Fruit fly (Drosophila melanogaster) whole organism, wandering third instar larva: Measurements from ENCODE around the gene Nepl3.
A peak's percentile ranks its signal among the peaks of the same experiment; 100 is the strongest.

Experiments used
- Abd-B ChIP-seq: fragments of >200 bp; optimal IDR thresholded peaks from 2 replicates; lab custom pipeline; 2017; ENCODE audit warnings: missing biosample characterization, missing genetic modification characterization
- CG32264 ChIP-seq: fragments of 200-800 bp; sonication (Bioruptor generic); optimal IDR thresholded peaks from 2 replicates; lab custom pipeline; 2016; ENCODE audit warnings: missing biosample characterization, missing genetic modification characterization
- CG9705 ChIP-seq: fragments of 200-800 bp; sonication (Bioruptor generic); optimal IDR thresholded peaks from 2 replicates; lab custom pipeline; 2018; ENCODE audit warnings: missing biosample characterization, mild to moderate bottlenecking, missing genetic modification characterization
- CrebA ChIP-seq: fragments of 200-800 bp; sonication (Bioruptor generic); optimal IDR thresholded peaks from 2 replicates; lab custom pipeline; 2016; ENCODE audit warnings: missing biosample characterization, mild to moderate bottlenecking, missing genetic modification characterization, borderline replicate concordance
- Dfd ChIP-seq: fragments of >200 bp; optimal IDR thresholded peaks from 2 replicates; lab custom pipeline; 2017; ENCODE audit warnings: missing biosample characterization, missing genetic modification characterization
- Dif ChIP-seq: fragments of 200-275, 200-300 bp; sonication (Bioruptor generic); optimal IDR thresholded peaks from 2 replicates; lab custom pipeline; 2018; ENCODE audit warnings: missing biosample characterization, missing genetic modification characterization; ENCODE audit not compliant: partially characterized antibody
- GATAd ChIP-seq: sonication (Bioruptor generic); optimal IDR thresholded peaks from 2 replicates; lab custom pipeline; 2016; ENCODE audit warnings: missing biosample characterization, missing genetic modification characterization
- HLH106 ChIP-seq: fragments of 200-800 bp; optimal IDR thresholded peaks from 3 replicates; lab custom pipeline; 2019; ENCODE audit warnings: missing biosample characterization, mild to moderate bottlenecking, missing genetic modification characterization, moderate library complexity
- Hr78 ChIP-seq: fragments of >200 bp; optimal IDR thresholded peaks from 2 replicates; lab custom pipeline; 2017; ENCODE audit warnings: missing biosample characterization, missing genetic modification characterization
- Hr83 ChIP-seq: fragments of 200-300 bp; sonication (Bioruptor generic); optimal IDR thresholded peaks from 2 replicates; lab custom pipeline; 2016; ENCODE audit warnings: missing biosample characterization, mild to moderate bottlenecking, missing genetic modification characterization, moderate library complexity; ENCODE audit not compliant: poor library complexity, severe bottlenecking
- Jra ChIP-seq: sonication (Bioruptor generic); optimal IDR thresholded peaks from 2 replicates; lab custom pipeline; 2016; ENCODE audit warnings: missing biosample characterization, missing genetic modification characterization
- Mio ChIP-seq: sonication (Bioruptor generic); optimal IDR thresholded peaks from 2 replicates; lab custom pipeline; 2016; ENCODE audit warnings: missing biosample characterization, missing genetic modification characterization
- Myc ChIP-seq: fragments of >200 bp; optimal IDR thresholded peaks from 2 replicates; lab custom pipeline; 2017
- OdsH ChIP-seq: fragments of 200-800 bp; sonication (Bioruptor generic); optimal IDR thresholded peaks from 2 replicates; lab custom pipeline; 2016; ENCODE audit warnings: missing biosample characterization, mild to moderate bottlenecking, missing genetic modification characterization
- Rel ChIP-seq, 2 experiments: fragments of 200-800 bp; sonication (Bioruptor generic) in 1 of 2; optimal IDR thresholded peaks; 2 replicates in 1 of 2; 3 replicates in 1 of 2; lab custom pipeline; 2016 to 2019; ENCODE audit warnings: mild to moderate bottlenecking in 2 of 2, missing biosample characterization in 2 of 2, missing genetic modification characterization in 2 of 2, moderate library complexity in 1 of 2
- Sp1 ChIP-seq: fragments of 200-800 bp; sonication (Bioruptor generic); optimal IDR thresholded peaks from 3 replicates; lab custom pipeline; 2019; ENCODE audit warnings: missing biosample characterization, mild to moderate bottlenecking, missing genetic modification characterization, moderate library complexity
- Vsx2 ChIP-seq: fragments of 200-300, 225-300 bp; sonication (Bioruptor generic); optimal IDR thresholded peaks from 2 replicates; lab custom pipeline; 2018; ENCODE audit warnings: missing biosample characterization, missing genetic modification characterization; ENCODE audit not compliant: partially characterized antibody
- br ChIP-seq: fragments of 200-800 bp; sonication (Bioruptor generic); optimal IDR thresholded peaks from 2 replicates; lab custom pipeline; 2016; ENCODE audit warnings: missing biosample characterization, missing genetic modification characterization
- brk ChIP-seq: fragments of 200-800 bp; sonication (Bioruptor generic); optimal IDR thresholded peaks from 2 replicates; lab custom pipeline; 2016; ENCODE audit warnings: missing biosample characterization, mild to moderate bottlenecking, missing genetic modification characterization
- dl ChIP-seq, 2 experiments: fragments of 175-275, 200-275 bp in 1 of 2; fragments of 200-275 bp in 1 of 2; sonication (Bioruptor generic); optimal IDR thresholded peaks; lab custom pipeline; 2018; ENCODE audit warnings: mild to moderate bottlenecking in 2 of 2, missing biosample characterization in 2 of 2, missing genetic modification characterization in 2 of 2, moderate library complexity in 2 of 2; ENCODE audit not compliant: partially characterized antibody in 2 of 2, insufficient read depth in 1 of 2
- dsf ChIP-seq: sonication (Bioruptor generic); optimal IDR thresholded peaks from 2 replicates; lab custom pipeline; 2016; ENCODE audit warnings: missing biosample characterization, missing genetic modification characterization, borderline replicate concordance
- ey ChIP-seq: fragments of 200-800 bp; sonication (Bioruptor generic); optimal IDR thresholded peaks from 2 replicates; lab custom pipeline; 2016; ENCODE audit warnings: missing biosample characterization, missing genetic modification characterization
- foxo ChIP-seq, 2 experiments: fragments of 200-800 bp; sonication (Bioruptor generic); optimal IDR thresholded peaks; 2 replicates in 1 of 2; 3 replicates in 1 of 2; lab custom pipeline; 2016 to 2017; ENCODE audit warnings: missing biosample characterization in 2 of 2, missing genetic modification characterization in 2 of 2
- jim ChIP-seq: fragments of 175-275, 200-325 bp; sonication (Bioruptor generic); optimal IDR thresholded peaks from 2 replicates; lab custom pipeline; 2016; ENCODE audit warnings: missing biosample characterization, mild to moderate bottlenecking, missing genetic modification characterization
- lola ChIP-seq: fragments of >200 bp; optimal IDR thresholded peaks from 2 replicates; lab custom pipeline; 2017; ENCODE audit warnings: missing biosample characterization, missing genetic modification characterization
- pan ChIP-seq: fragments of >200 bp; optimal IDR thresholded peaks from 2 replicates; lab custom pipeline; 2017
- rgr ChIP-seq: fragments of 200-800 bp; sonication (Bioruptor generic); optimal IDR thresholded peaks from 3 replicates; lab custom pipeline; 2016; ENCODE audit warnings: missing biosample characterization, mild to moderate bottlenecking, missing genetic modification characterization
- sv ChIP-seq: fragments of 200-800 bp; sonication (Bioruptor generic); optimal IDR thresholded peaks from 3 replicates; lab custom pipeline; 2016; ENCODE audit warnings: missing biosample characterization, missing genetic modification characterization
- tai ChIP-seq: sonication (Bioruptor generic); optimal IDR thresholded peaks from 2 replicates; lab custom pipeline; 2016; ENCODE audit warnings: missing biosample characterization, missing genetic modification characterization
- usp ChIP-seq: fragments of >200 bp; optimal IDR thresholded peaks from 2 replicates; lab custom pipeline; 2017; ENCODE audit warnings: missing biosample characterization, missing genetic modification characterization
- woc ChIP-seq: sonication (Bioruptor generic); optimal IDR thresholded peaks from 2 replicates; lab custom pipeline; 2016; ENCODE audit warnings: missing biosample characterization, mild to moderate bottlenecking, missing genetic modification characterization

Nepl3 gene

dm6 chr2L:5029809-5030108, 28.3 kb downstream of the Nepl3 start:
- TF ChIP-seq Sp1 (GFP tag; lab: Kevin White, UChicago) (no peak), Abd-B (no peak), Hr83 (GFP tag; lab: Kevin White, UChicago) (no peak), br (GFP tag; lab: Kevin White, UChicago) (no peak), GATAd (no peak), CrebA (no peak), tai (no peak), dl (GFP tag; optimal IDR thresholded peaks at IDR 0.05; lab: Kevin White, UChicago; ENCODE audit: insufficient read depth in 1 of 2, partially characterized antibody in 2 of 2) (no peak), dsf (GFP tag; lab: Kevin White, UChicago) (no peak), woc (GFP tag; lab: Kevin White, UChicago) (no peak), Vsx2 (GFP tag; lab: Kevin White, UChicago) (no peak), usp (no peak), Myc (no peak), Hr78 (GFP tag; lab: Kevin White, UChicago) (no peak), rgr (GFP tag; lab: Kevin White, UChicago) (no peak)

dm6 chr2L:5029049-5029808, 28.8 kb downstream of the Nepl3 start, which contains the start of gene Col4a1:
Gene Col4a1 (plus strand): TSS chr2L:5029609.
- TF ChIP-seq Jra (GFP tag; lab: Kevin White, UChicago) = no peak
- no peak for TF ChIP-seq Mio
- TF ChIP-seq GATAd = no peak
- TF ChIP-seq Rel (GFP tag; optimal IDR thresholded peaks at IDR 0.05; lab: Kevin White, UChicago) = no peak
- peak; percentile 2 for TF ChIP-seq Rel (tag; optimal IDR thresholded peaks at IDR 0.05; lab: Kevin White, UChicago)

DNA sequence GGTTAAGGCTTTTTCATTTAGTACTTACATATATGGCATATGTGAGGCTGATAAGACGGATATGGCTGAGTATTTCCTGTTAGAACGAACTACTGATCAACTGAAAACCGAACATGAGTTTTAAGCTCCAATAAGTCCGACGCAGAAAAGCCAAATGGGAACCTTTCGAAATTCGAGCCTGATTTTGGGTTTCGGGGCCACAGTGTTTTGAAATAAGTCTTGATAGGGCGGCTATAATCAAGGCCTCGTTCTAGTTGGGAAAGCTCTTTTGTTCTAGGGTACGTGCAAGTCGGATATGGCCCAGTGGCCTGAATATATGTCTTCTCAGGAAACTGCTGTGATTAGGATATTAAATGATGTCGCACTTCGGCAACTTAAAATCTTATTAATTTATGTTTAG, 30.0 kb downstream of the Nepl3 start, which contains the start of gene vkg:
Gene vkg (minus strand): TSS at position 101 of the 400 bp plus-strand sequence.
- TF ChIP-seq dsf (GFP tag; lab: Kevin White, UChicago) = no peak
- TF ChIP-seq Vsx2 (GFP tag; lab: Kevin White, UChicago) = no peak
- no peak for TF ChIP-seq CrebA
- no peak for TF ChIP-seq Myc
- TF ChIP-seq lola (GFP tag; lab: Kevin White, UChicago) = no peak
- no peak for TF ChIP-seq Dfd (GFP tag; lab: Kevin White, UChicago)
- no peak for TF ChIP-seq Jra (GFP tag; lab: Kevin White, UChicago)
- TF ChIP-seq GATAd = no peak
- no peak for TF ChIP-seq ey
- no peak for TF ChIP-seq pan (lab: Kevin White, UChicago)
- TF ChIP-seq Sp1 (GFP tag; lab: Kevin White, UChicago) = no peak
- no peak for TF ChIP-seq Rel (GFP tag; optimal IDR thresholded peaks at IDR 0.05; lab: Kevin White, UChicago)
- TF ChIP-seq Rel (tag; optimal IDR thresholded peaks at IDR 0.05; lab: Kevin White, UChicago) = no peak
- TF ChIP-seq, all 38 proteins: peak for 0

- TF ChIP-seq Rel (GFP tag; optimal IDR thresholded peaks at IDR 0.05; lab: Kevin White, UChicago) = no peak
- TF ChIP-seq Rel (tag; optimal IDR thresholded peaks at IDR 0.05; lab: Kevin White, UChicago) = peak; percentile 10
- no peak for TF ChIP-seq HLH106
These were observed 30.6 kb downstream of the Nepl3 start for dm6 chr2L:5027321-5028069.

DNA sequence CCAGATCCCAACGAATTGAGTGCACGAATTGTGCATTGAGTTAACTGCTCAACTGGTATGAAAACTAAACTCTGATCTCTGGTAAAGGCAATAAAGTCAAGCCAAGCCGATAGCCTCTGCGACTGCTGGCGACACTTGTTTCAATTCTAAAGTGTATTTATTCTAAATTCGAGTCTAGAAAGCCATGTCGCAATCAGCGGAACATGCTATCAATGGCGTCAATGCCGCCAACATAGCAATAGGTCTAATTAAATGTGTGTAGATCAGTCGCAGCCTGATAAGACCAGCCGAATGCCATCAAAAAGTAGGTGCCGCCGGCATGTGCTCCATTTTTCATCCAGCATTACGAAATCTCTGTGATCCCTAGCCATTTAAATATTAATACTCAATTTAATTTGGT, 32.5 kb downstream of the Nepl3 start:
- TF ChIP-seq Abd-B (no peak), HLH106 (no peak)

DNA sequence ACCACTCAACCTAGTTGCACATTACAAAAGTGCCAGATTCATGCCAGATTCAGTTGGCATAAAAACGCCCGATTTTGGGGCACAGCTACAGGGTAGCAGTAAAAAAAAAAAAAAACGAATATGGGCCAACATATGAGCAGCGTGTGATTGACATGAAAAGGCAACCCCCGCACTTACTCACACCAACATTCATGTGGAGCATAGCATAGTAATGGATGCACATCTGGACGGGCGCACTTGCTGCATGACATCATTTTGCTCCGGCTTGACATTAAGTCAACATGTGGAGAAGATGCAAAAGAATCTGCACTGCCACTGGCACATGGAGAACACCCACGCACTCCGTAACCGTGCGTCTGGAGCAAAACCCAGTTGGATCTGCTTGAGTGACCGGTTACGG, 35.4 kb downstream of the Nepl3 start:
- TF ChIP-seq Rel (GFP tag; optimal IDR thresholded peaks at IDR 0.05; lab: Kevin White, UChicago) = no peak
- TF ChIP-seq Rel (tag; optimal IDR thresholded peaks at IDR 0.05; lab: Kevin White, UChicago) = no peak
- no peak for TF ChIP-seq CG32264 (GFP tag; lab: Kevin White, UChicago)
- TF ChIP-seq CG9705 (GFP tag; lab: Kevin White, UChicago) = no peak
- no peak for TF ChIP-seq rgr (GFP tag; lab: Kevin White, UChicago)
- TF ChIP-seq jim (GFP tag; lab: Kevin White, UChicago) = no peak
- no peak for TF ChIP-seq Myc
- TF ChIP-seq brk = no peak
- TF ChIP-seq Dfd (GFP tag; lab: Kevin White, UChicago) = no peak
- no peak for TF ChIP-seq OdsH (GFP tag; lab: Kevin White, UChicago)
- TF ChIP-seq foxo (GFP tag; optimal IDR thresholded peaks at IDR 0.05; lab: Kevin White, UChicago) = no peak
- TF ChIP-seq sv (GFP tag; lab: Kevin White, UChicago) = no peak
- TF ChIP-seq ey = no peak
- TF ChIP-seq usp = no peak
- no peak for TF ChIP-seq tai
- TF ChIP-seq Dif (GFP tag; lab: Kevin White, UChicago) = no peak
- TF ChIP-seq Abd-B = no peak
- no peak for TF ChIP-seq GATAd
- TF ChIP-seq lola (GFP tag; lab: Kevin White, UChicago) = no peak
